Fruit fly (Drosophila melanogaster) whole organism, embryonic: ENCODE data around the gene IKKbeta.

Experiments used
- CG10959 ChIP-seq: fragments of 200-800 bp; sonication (Bioruptor generic); IDR thresholded peaks from 2 replicates; pipeline ENCODE4 v1.3.6; 2022; ENCODE audit warnings: missing biosample characterization, missing genetic modification characterization
- CG11398 ChIP-seq: fragments of 200-800 bp; sonication (Bioruptor generic); optimal IDR thresholded peaks from 2 replicates; lab custom pipeline; 2016; ENCODE audit warnings: missing biosample characterization, missing genetic modification characterization
- CG11504 ChIP-seq: fragments of 200-800 bp; sonication (Bioruptor generic); optimal IDR thresholded peaks from 3 replicates; lab custom pipeline; 2019; ENCODE audit warnings: missing biosample characterization, mild to moderate bottlenecking, missing genetic modification characterization, moderate library complexity
- CG11695 ChIP-seq: fragments of 200-800 bp; sonication (Bioruptor generic); IDR thresholded peaks from 3 replicates; pipeline ENCODE4 v1.3.6; 2022; ENCODE audit warnings: missing biosample characterization, missing genetic modification characterization
- CG13123 ChIP-seq: fragments of 200-800 bp; sonication (Bioruptor generic); optimal IDR thresholded peaks from 2 replicates; lab custom pipeline; 2016; ENCODE audit warnings: missing biosample characterization, missing genetic modification characterization
- CG14441 ChIP-seq: fragments of 200-800 bp; sonication (Bioruptor generic); IDR thresholded peaks from 2 replicates; pipeline ENCODE4 v1.3.6; 2022; ENCODE audit warnings: missing biosample characterization, missing genetic modification characterization
- CG15601 ChIP-seq: fragments of 200-800 bp; sonication (Bioruptor generic); optimal IDR thresholded peaks from 3 replicates; lab custom pipeline; 2019; ENCODE audit warnings: missing biosample characterization, mild to moderate bottlenecking, missing genetic modification characterization, moderate library complexity
- CG16813 ChIP-seq: fragments of 200-800 bp; sonication (Bioruptor generic); IDR thresholded peaks from 3 replicates; pipeline ENCODE4 v1.3.6; 2022; ENCODE audit warnings: missing biosample characterization, missing genetic modification characterization; ENCODE audit not compliant: partially characterized antibody
- CG17361 ChIP-seq: fragments of 200-800 bp; sonication (Bioruptor generic); IDR thresholded peaks from 3 replicates; pipeline ENCODE4 v1.3.6; 2022; ENCODE audit warnings: missing biosample characterization, missing genetic modification characterization
- CG17612 ChIP-seq: fragments of 200-800 bp; sonication (Bioruptor generic); IDR thresholded peaks from 2 replicates; pipeline ENCODE4 v1.3.6; 2022; ENCODE audit warnings: missing biosample characterization, missing genetic modification characterization
- CG2116 ChIP-seq: fragments of 200-800 bp; sonication (Bioruptor generic); optimal IDR thresholded peaks from 3 replicates; lab custom pipeline; 2018; ENCODE audit warnings: missing biosample characterization, mild to moderate bottlenecking, missing genetic modification characterization
- CG31388 ChIP-seq: fragments of 200-800 bp; sonication (Bioruptor generic); optimal IDR thresholded peaks from 2 replicates; lab custom pipeline; 2016; ENCODE audit warnings: missing biosample characterization, missing genetic modification characterization
- CG3163 ChIP-seq: fragments of 200-800 bp; sonication (Bioruptor generic); optimal IDR thresholded peaks from 3 replicates; lab custom pipeline; 2016; ENCODE audit warnings: missing biosample characterization, missing genetic modification characterization
- CG33557 ChIP-seq: fragments of 200-800 bp; sonication (Bioruptor generic); optimal IDR thresholded peaks from 2 replicates; lab custom pipeline; 2019; ENCODE audit warnings: missing biosample characterization, mild to moderate bottlenecking, missing genetic modification characterization, moderate library complexity
- CG3407 ChIP-seq: fragments of 200-800 bp; sonication (Bioruptor generic); optimal IDR thresholded peaks from 2 replicates; lab custom pipeline; 2018; ENCODE audit warnings: missing biosample characterization, mild to moderate bottlenecking, missing genetic modification characterization
- CG3995 ChIP-seq: fragments of 200-800 bp; sonication (Bioruptor generic); optimal IDR thresholded peaks from 3 replicates; lab custom pipeline; 2016; ENCODE audit warnings: missing biosample characterization, missing genetic modification characterization
- CG4730 ChIP-seq: fragments of 200-800 bp; sonication (Bioruptor generic); IDR thresholded peaks from 2 replicates; pipeline ENCODE4 v1.3.6; 2022; ENCODE audit warnings: missing biosample characterization, missing genetic modification characterization
- CG6654 ChIP-seq: fragments of 200-800 bp; sonication (Bioruptor generic); optimal IDR thresholded peaks from 2 replicates; lab custom pipeline; 2017; ENCODE audit warnings: missing biosample characterization, mild to moderate bottlenecking, missing genetic modification characterization
- CG6683 ChIP-seq: fragments of 200-800 bp; sonication (Bioruptor generic); optimal IDR thresholded peaks from 2 replicates; lab custom pipeline; 2017; ENCODE audit warnings: missing biosample characterization, mild to moderate bottlenecking, missing genetic modification characterization, missing genetic modification reagents
- CG6765 ChIP-seq: fragments of 200-800 bp; sonication (Bioruptor generic); optimal IDR thresholded peaks from 3 replicates; lab custom pipeline; 2017; ENCODE audit warnings: missing biosample characterization, mild to moderate bottlenecking, missing genetic modification characterization
- CG8089 ChIP-seq: fragments of 200-800 bp; sonication (Bioruptor generic); optimal IDR thresholded peaks from 3 replicates; lab custom pipeline; 2016; ENCODE audit warnings: missing biosample characterization, missing genetic modification characterization
- CG8281 ChIP-seq: fragments of 200-800 bp; sonication (Bioruptor generic); optimal IDR thresholded peaks from 2 replicates; lab custom pipeline; 2018; ENCODE audit warnings: missing biosample characterization, mild to moderate bottlenecking, missing genetic modification characterization, moderate library complexity
- CG9727 ChIP-seq: fragments of 200-800 bp; sonication (Bioruptor generic); optimal IDR thresholded peaks from 3 replicates; lab custom pipeline; 2017; ENCODE audit warnings: missing biosample characterization, mild to moderate bottlenecking, missing genetic modification characterization
- CG9797 ChIP-seq: fragments of 200-800 bp; sonication (Bioruptor generic); optimal IDR thresholded peaks from 3 replicates; lab custom pipeline; 2018; ENCODE audit warnings: missing biosample characterization, mild to moderate bottlenecking, missing genetic modification characterization
- Dad ChIP-seq: fragments of 200-800 bp; sonication (Bioruptor generic); optimal IDR thresholded peaks from 3 replicates; lab custom pipeline; 2016; ENCODE audit warnings: missing biosample characterization, missing genetic modification characterization
- Ets65A ChIP-seq: fragments of 200-800 bp; sonication (Bioruptor generic); peaks from one replicate; lab custom pipeline; 2016; ENCODE audit warnings: missing biosample characterization, missing genetic modification characterization
- Ets97D ChIP-seq: fragments of 200-800 bp; sonication (Bioruptor generic); optimal IDR thresholded peaks from 3 replicates; lab custom pipeline; 2016; ENCODE audit warnings: missing biosample characterization, missing genetic modification characterization
- HmgD ChIP-seq: fragments of 200-800 bp; sonication (Bioruptor generic); optimal IDR thresholded peaks from 3 replicates; lab custom pipeline; 2016; ENCODE audit warnings: missing biosample characterization, missing genetic modification characterization
- Hmr ChIP-seq: fragments of 200-800 bp; sonication (Bioruptor generic); optimal IDR thresholded peaks from 3 replicates; lab custom pipeline; 2017; ENCODE audit warnings: mild to moderate bottlenecking, missing biosample characterization, missing genetic modification reagents, missing genetic modification characterization
- Hr51 ChIP-seq, 2 experiments: fragments of 200-800 bp; sonication (Bioruptor generic); optimal IDR thresholded peaks; 2 replicates in 1 of 2; 3 replicates in 1 of 2; lab custom pipeline; 2016 to 2018; ENCODE audit warnings: missing biosample characterization in 2 of 2, missing genetic modification characterization in 2 of 2, mild to moderate bottlenecking in 1 of 2, moderate library complexity in 1 of 2
- NFAT ChIP-seq: fragments of 200-800 bp; sonication (Bioruptor generic); IDR thresholded peaks from 2 replicates; pipeline ENCODE4 v1.3.6; 2022; ENCODE audit warnings: missing biosample characterization, missing genetic modification characterization
- Nf-YC ChIP-seq: fragments of 200-800 bp; optimal IDR thresholded peaks from 3 replicates; lab custom pipeline; 2019; ENCODE audit warnings: missing biosample characterization, mild to moderate bottlenecking, missing genetic modification characterization, moderate library complexity
- Ptx1 ChIP-seq: fragments of 200-800 bp; sonication (Bioruptor generic); IDR thresholded peaks from 2 replicates; pipeline ENCODE4 v1.3.6; 2022; ENCODE audit warnings: missing biosample characterization, missing genetic modification characterization
- Stat92E ChIP-seq, 3 experiments: fragments of >200 bp in 2 of 3; fragments of 200-800 bp in 1 of 3; sonication (Bioruptor generic) in 1 of 3; optimal IDR thresholded peaks; 2 replicates each; lab custom pipeline; 2017 to 2019; ENCODE audit warnings: missing biosample characterization in 3 of 3, missing genetic modification characterization in 3 of 3, mild to moderate bottlenecking in 1 of 3, moderate library complexity in 1 of 3
- Tbp ChIP-seq: fragments of >200 bp; optimal IDR thresholded peaks from 2 replicates; lab custom pipeline; 2018; ENCODE audit warnings: missing biosample characterization, missing genetic modification characterization
- Trl ChIP-seq, 3 experiments: fragments of >200 bp in 2 of 3; fragments of 200-800 bp in 1 of 3; sonication (Bioruptor generic) in 1 of 3; optimal IDR thresholded peaks; 2 replicates in 1 of 3; 3 replicates in 2 of 3; lab custom pipeline; 2016 to 2017; ENCODE audit warnings: missing biosample characterization in 1 of 3, missing genetic modification characterization in 1 of 3
- ab ChIP-seq: fragments of 200-800 bp; sonication (Bioruptor generic); optimal IDR thresholded peaks from 2 replicates; lab custom pipeline; 2016; ENCODE audit warnings: missing biosample characterization, missing genetic modification characterization
- chif ChIP-seq, 2 experiments: fragments of 200-800 bp; sonication (Bioruptor generic); optimal IDR thresholded peaks; 3 replicates each; lab custom pipeline; 2016; ENCODE audit warnings: missing biosample characterization in 2 of 2, missing genetic modification characterization in 2 of 2
- dmrt99B ChIP-seq: fragments of 200-800 bp; sonication (Bioruptor generic); optimal IDR thresholded peaks from 2 replicates; lab custom pipeline; 2018; ENCODE audit warnings: missing biosample characterization, mild to moderate bottlenecking, missing genetic modification characterization, moderate library complexity
- dysf ChIP-seq: fragments of 200-800 bp; sonication (Bioruptor generic); IDR thresholded peaks from 3 replicates; pipeline ENCODE4 v1.3.6; 2022; ENCODE audit warnings: missing biosample characterization, missing genetic modification characterization
- ems ChIP-seq: fragments of 200-800 bp; sonication (Bioruptor generic); optimal IDR thresholded peaks from 3 replicates; lab custom pipeline; 2016; ENCODE audit warnings: missing biosample characterization, missing genetic modification characterization
- gce ChIP-seq: fragments of 200-800 bp; sonication (Bioruptor generic); IDR thresholded peaks from 3 replicates; pipeline ENCODE4 v1.3.6; 2022; ENCODE audit warnings: missing biosample characterization, missing genetic modification characterization
- jumu ChIP-seq: fragments of 200-800 bp; sonication (Bioruptor generic); optimal IDR thresholded peaks from 3 replicates; lab custom pipeline; 2016; ENCODE audit warnings: missing biosample characterization, missing genetic modification characterization
- klu ChIP-seq: fragments of 200-800 bp; sonication (Bioruptor generic); IDR thresholded peaks from 2 replicates; pipeline ENCODE4 v1.3.6; 2022; ENCODE audit warnings: missing biosample characterization, missing genetic modification characterization
- luna ChIP-seq: fragments of 200-800 bp; sonication (Bioruptor generic); optimal IDR thresholded peaks from 2 replicates; lab custom pipeline; 2016; ENCODE audit warnings: missing biosample characterization, missing genetic modification characterization
- mirr ChIP-seq: fragments of 200-800 bp; sonication (Bioruptor generic); optimal IDR thresholded peaks from 3 replicates; lab custom pipeline; 2018; ENCODE audit warnings: missing biosample characterization, mild to moderate bottlenecking, missing genetic modification characterization
- oc ChIP-seq: fragments of 200-800 bp; sonication (Bioruptor generic); optimal IDR thresholded peaks from 2 replicates; lab custom pipeline; 2018; ENCODE audit warnings: missing biosample characterization, mild to moderate bottlenecking, missing genetic modification characterization, moderate library complexity
- odd ChIP-seq: fragments of 200-800 bp; sonication (Bioruptor generic); optimal IDR thresholded peaks from 2 replicates; lab custom pipeline; 2017; ENCODE audit warnings: missing biosample characterization, mild to moderate bottlenecking, missing genetic modification characterization
- so ChIP-seq: fragments of 200-800 bp; sonication (Bioruptor generic); IDR thresholded peaks from 3 replicates; pipeline ENCODE4 v1.3.6; 2022; ENCODE audit warnings: missing biosample characterization, missing genetic modification characterization
- sqz ChIP-seq: fragments of 200-800 bp; sonication (Bioruptor generic); optimal IDR thresholded peaks from 3 replicates; lab custom pipeline; 2018; ENCODE audit warnings: missing biosample characterization, mild to moderate bottlenecking, missing genetic modification characterization
- twi ChIP-seq: fragments of 200-800 bp; optimal IDR thresholded peaks from 2 replicates; lab custom pipeline; 2019; ENCODE audit warnings: missing biosample characterization, mild to moderate bottlenecking, missing genetic modification characterization, moderate library complexity

The IKKbeta gene

DNA sequence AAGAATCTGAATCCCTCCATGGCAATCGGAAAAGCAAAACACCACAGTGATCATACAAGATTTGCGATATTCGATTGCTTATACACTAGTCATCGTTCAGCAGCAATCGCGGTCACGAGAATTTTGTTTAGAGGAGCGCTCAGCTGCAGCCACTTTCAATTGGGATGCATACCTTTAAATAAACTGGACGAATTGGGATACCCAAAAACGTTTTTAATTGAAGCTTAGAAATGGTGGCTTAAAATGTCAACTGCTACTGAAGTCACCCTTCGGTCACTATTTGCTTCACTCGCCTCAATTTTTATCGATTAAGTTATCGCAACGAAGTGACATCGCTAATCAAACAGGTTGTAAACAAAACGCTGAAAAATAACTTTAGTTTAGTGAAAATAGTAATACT is at the start of gene IKKbeta, which contains the start of gene CG5013 (continued):
- no peak for TF ChIP-seq sqz
- TF ChIP-seq CG6765 (GFP tag; lab: Kevin White, UChicago), result no peak
- peak; percentile 53 for TF ChIP-seq CG11504 (tag; lab: Kevin White, UChicago)
- TF ChIP-seq luna (GFP tag; lab: Kevin White, UChicago), result peak; percentile 35
- peak; percentile 95 for TF ChIP-seq Ets65A
- TF ChIP-seq Hr51 (GFP tag; optimal IDR thresholded peaks at IDR 0.05; lab: Kevin White, UChicago), result peak in 1 of 2 experiments; percentile 44
- no peak for TF ChIP-seq oc
- peak; percentile 73 for TF ChIP-seq CG17361
- peak; percentile 81 for TF ChIP-seq CG16813
- TF ChIP-seq CG11398 (GFP tag; lab: Kevin White, UChicago), result peak; percentile 21
- TF ChIP-seq Trl (optimal IDR thresholded peaks at IDR 0.05; lab: Kevin White, UChicago), result no peak
- peak; percentile 63 for TF ChIP-seq Trl (GFP tag; optimal IDR thresholded peaks at IDR 0.05; lab: Kevin White, UChicago)
- TF ChIP-seq Tbp (GFP tag; lab: Kevin White, UChicago), result no peak
- TF ChIP-seq jumu, result peak; percentile 73
- TF ChIP-seq CG8089, result no peak
- no peak for TF ChIP-seq gce (GFP tag; lab: Robert Waterston, UW)
- TF ChIP-seq CG10959 (GFP tag; lab: Robert Waterston, UW), result no peak
- TF ChIP-seq chif (GFP tag; optimal IDR thresholded peaks at IDR 0.05; lab: Kevin White, UChicago), result no peak
- TF ChIP-seq odd (GFP tag; lab: Kevin White, UChicago), result no peak
- TF ChIP-seq CG14441 (GFP tag; lab: Robert Waterston, UW), result peak; percentile 22; the same call in 1 of the 2 replicates
- TF ChIP-seq HmgD (GFP tag; lab: Kevin White, UChicago), result peak; percentile 82
- peak; percentile 100 for TF ChIP-seq CG3995 (GFP tag; lab: Kevin White, UChicago)
- TF ChIP-seq twi (tag; lab: Kevin White, UChicago), result peak; percentile 26
- peak; percentile 43 for TF ChIP-seq ems (GFP tag; lab: Kevin White, UChicago)
- no peak for TF ChIP-seq CG11695 (GFP tag; lab: Robert Waterston, UW)
- TF ChIP-seq Ets97D (GFP tag; lab: Kevin White, UChicago), result peak; percentile 43
- TF ChIP-seq CG17612, result no peak
- TF ChIP-seq CG9797 (GFP tag; lab: Kevin White, UChicago), result peak; percentile 23
- no peak for TF ChIP-seq so (GFP tag; lab: Robert Waterston, UW)
- TF ChIP-seq CG15601 (tag; lab: Kevin White, UChicago), result no peak
- no peak for TF ChIP-seq CG31388 (GFP tag; lab: Kevin White, UChicago)
- TF ChIP-seq Hmr (GFP tag; lab: Kevin White, UChicago), result peak; percentile 26
- peak; percentile 44 for TF ChIP-seq Dad (GFP tag; lab: Kevin White, UChicago)
- peak; percentile 50 for TF ChIP-seq Nf-YC (tag; lab: Kevin White, UChicago)
- TF ChIP-seq CG9727, result peak; percentile 48
- TF ChIP-seq CG6683, result no peak
- peak; percentile 48 for TF ChIP-seq Ptx1 (GFP tag; lab: Robert Waterston, UW)
- TF ChIP-seq CG6654 (GFP tag; lab: Kevin White, UChicago), result no peak
- TF ChIP-seq ab (GFP tag; lab: Kevin White, UChicago), result no peak
- TF ChIP-seq Stat92E (GFP tag; optimal IDR thresholded peaks at IDR 0.05; lab: Kevin White, UChicago), result peak in 1 of 3 experiments; percentile 24
- peak; percentile 26 for TF ChIP-seq CG3163 (GFP tag; lab: Kevin White, UChicago)
- TF ChIP-seq dmrt99B (tag; lab: Kevin White, UChicago), result no peak
- no peak for TF ChIP-seq CG3407 (GFP tag; lab: Kevin White, UChicago)
- TF ChIP-seq klu (GFP tag; lab: Robert Waterston, UW), result peak; percentile 31; the same call in 1 of the 2 replicates
- peak; percentile 38 for TF ChIP-seq CG33557 (GFP tag; lab: Kevin White, UChicago)
- TF ChIP-seq CG8281 (tag; lab: Kevin White, UChicago), result no peak
- TF ChIP-seq CG4730, result no peak
- no peak for TF ChIP-seq mirr (GFP tag; lab: Kevin White, UChicago)
- TF ChIP-seq NFAT (GFP tag; lab: Robert Waterston, UW), result 0 out of 2 replicates have a peak, but pooled peaks have one; percentile 41
- no peak for TF ChIP-seq CG13123 (GFP tag; lab: Kevin White, UChicago)
- TF ChIP-seq dysf (GFP tag; lab: Robert Waterston, UW), result no peak
- TF ChIP-seq CG2116 (GFP tag; lab: Kevin White, UChicago), result peak; percentile 85
